Fruit fly (Drosophila melanogaster) whole organism, prepupa: Measurements from ENCODE around the gene Ldsdh1.

ENCODE experiments used
- CG10631 ChIP-seq: fragments of 200-800 bp; sonication (Bioruptor generic); optimal IDR thresholded peaks from 2 replicates; lab custom pipeline; 2016; ENCODE audit warnings: missing biosample characterization, missing genetic modification characterization
- CG10669 ChIP-seq: fragments of 200-800 bp; sonication (Bioruptor generic); optimal IDR thresholded peaks from 3 replicates; lab custom pipeline; 2018; ENCODE audit warnings: missing biosample characterization, mild to moderate bottlenecking, missing genetic modification characterization, moderate library complexity
- CG11294 ChIP-seq: fragments of 200-800 bp; sonication (Bioruptor generic); IDR thresholded peaks from 2 replicates; pipeline ENCODE4 v1.3.6; 2022; ENCODE audit warnings: missing biosample characterization, missing genetic modification characterization
- CG11762 ChIP-seq: fragments of 200-800 bp; sonication (Bioruptor generic); optimal IDR thresholded peaks from 3 replicates; lab custom pipeline; 2016; ENCODE audit warnings: missing biosample characterization, missing genetic modification characterization; ENCODE audit not compliant: insufficient read depth
- CG11902 ChIP-seq: fragments of 200-800 bp; sonication (Bioruptor generic); optimal IDR thresholded peaks from 3 replicates; lab custom pipeline; 2016; ENCODE audit warnings: missing biosample characterization, missing genetic modification characterization
- CG15336 ChIP-seq: fragments of 200-800 bp; sonication (Bioruptor generic); IDR thresholded peaks from 2 replicates; pipeline ENCODE4 v1.3.6; 2022; ENCODE audit warnings: missing biosample characterization, missing genetic modification characterization
- CG1621 ChIP-seq: fragments of 200-800 bp; sonication (Bioruptor generic); optimal IDR thresholded peaks from 3 replicates; lab custom pipeline; 2018; ENCODE audit warnings: missing biosample characterization, mild to moderate bottlenecking, missing genetic modification characterization
- CG16779 ChIP-seq: fragments of 200-800 bp; sonication (Bioruptor generic); optimal IDR thresholded peaks from 3 replicates; lab custom pipeline; 2017; ENCODE audit warnings: missing biosample characterization, mild to moderate bottlenecking, missing genetic modification characterization
- CG3032 ChIP-seq: fragments of 200-800 bp; optimal IDR thresholded peaks from 2 replicates; lab custom pipeline; 2019; ENCODE audit warnings: missing biosample characterization, mild to moderate bottlenecking, missing genetic modification characterization, moderate library complexity
- CG31627 ChIP-seq: fragments of 200-800 bp; sonication (Bioruptor generic); optimal IDR thresholded peaks from 3 replicates; lab custom pipeline; 2016; ENCODE audit warnings: missing biosample characterization, missing genetic modification characterization
- CG34406 ChIP-seq: fragments of 200-800 bp; sonication (Bioruptor generic); optimal IDR thresholded peaks from 3 replicates; lab custom pipeline; 2016; ENCODE audit warnings: missing biosample characterization, missing genetic modification characterization
- CG3919 ChIP-seq: fragments of 200-800 bp; sonication (Bioruptor generic); optimal IDR thresholded peaks from 3 replicates; lab custom pipeline; 2016; ENCODE audit warnings: missing biosample characterization, missing genetic modification characterization
- CG4318 ChIP-seq: fragments of 200-800 bp; sonication (Bioruptor generic); optimal IDR thresholded peaks from 3 replicates; lab custom pipeline; 2017; ENCODE audit warnings: missing biosample characterization, mild to moderate bottlenecking, missing genetic modification characterization
- CG6163 ChIP-seq: fragments of 200-800 bp; sonication (Bioruptor generic); IDR thresholded peaks from 3 replicates; pipeline ENCODE4 v1.3.6; 2022; ENCODE audit warnings: missing biosample characterization, missing genetic modification characterization
- CG6276 ChIP-seq: fragments of 200-800 bp; sonication (Bioruptor generic); optimal IDR thresholded peaks from 2 replicates; lab custom pipeline; 2017; ENCODE audit warnings: missing biosample characterization, mild to moderate bottlenecking, missing genetic modification characterization
- CG6792 ChIP-seq: fragments of 200-800 bp; sonication (Bioruptor generic); optimal IDR thresholded peaks from 3 replicates; lab custom pipeline; 2016; ENCODE audit warnings: missing biosample characterization, missing genetic modification characterization
- CG6808 ChIP-seq: fragments of 200-800 bp; sonication (Bioruptor generic); optimal IDR thresholded peaks from 3 replicates; lab custom pipeline; 2017; ENCODE audit warnings: missing biosample characterization, missing genetic modification characterization, mild to moderate bottlenecking, moderate library complexity, missing genetic modification reagents
- CG6854 ChIP-seq: fragments of 200-800 bp; sonication (Bioruptor generic); optimal IDR thresholded peaks from 2 replicates; lab custom pipeline; 2017; ENCODE audit warnings: missing biosample characterization, mild to moderate bottlenecking, missing genetic modification characterization
- CG8119 ChIP-seq: fragments of 200-800 bp; sonication (Bioruptor generic); IDR thresholded peaks from 3 replicates; pipeline ENCODE4 v1.3.6; 2022; ENCODE audit warnings: missing biosample characterization, missing genetic modification characterization
- CG8319 ChIP-seq: fragments of 200-800 bp; sonication (Bioruptor generic); optimal IDR thresholded peaks from 3 replicates; lab custom pipeline; 2016; ENCODE audit warnings: missing biosample characterization, missing genetic modification characterization
- CG8632 ChIP-seq: fragments of 200-800 bp; sonication (Bioruptor generic); optimal IDR thresholded peaks from 3 replicates; lab custom pipeline; 2016; ENCODE audit warnings: missing biosample characterization, missing genetic modification characterization
- CG9139 ChIP-seq: fragments of 200-800 bp; sonication (Bioruptor generic); optimal IDR thresholded peaks from 3 replicates; lab custom pipeline; 2017; ENCODE audit warnings: missing biosample characterization, mild to moderate bottlenecking, missing genetic modification characterization
- Eip75B ChIP-seq: fragments of 200-800 bp; sonication (Bioruptor generic); optimal IDR thresholded peaks from 3 replicates; lab custom pipeline; 2016; ENCODE audit warnings: missing biosample characterization, missing genetic modification characterization
- Eip78C ChIP-seq: fragments of 200-800 bp; sonication (Bioruptor generic); peaks from one replicate; lab custom pipeline; 2016; ENCODE audit warnings: missing biosample characterization, missing genetic modification characterization
- Eip93F ChIP-seq: fragments of 200-800 bp; sonication (Bioruptor generic); optimal IDR thresholded peaks from 2 replicates; lab custom pipeline; 2016; ENCODE audit warnings: missing biosample characterization, mild to moderate bottlenecking, missing genetic modification characterization
- Ets21C ChIP-seq: fragments of 200-800 bp; sonication (Bioruptor generic); optimal IDR thresholded peaks from 3 replicates; lab custom pipeline; 2016; ENCODE audit warnings: missing biosample characterization, missing genetic modification characterization
- Ets96B ChIP-seq: fragments of 200-800 bp; optimal IDR thresholded peaks from 2 replicates; lab custom pipeline; 2019; ENCODE audit warnings: missing biosample characterization, mild to moderate bottlenecking, missing genetic modification characterization, moderate library complexity
- Hr38 ChIP-seq: sonication (Bioruptor generic); optimal IDR thresholded peaks from 2 replicates; lab custom pipeline; 2016; ENCODE audit warnings: missing biosample characterization, missing genetic modification characterization
- Hr39 ChIP-seq: fragments of 200-800 bp; sonication (Bioruptor generic); optimal IDR thresholded peaks from 2 replicates; lab custom pipeline; 2016; ENCODE audit warnings: missing biosample characterization, missing genetic modification characterization
- Hr4 ChIP-seq: fragments of 200-800 bp; sonication (Bioruptor generic); optimal IDR thresholded peaks from 3 replicates; lab custom pipeline; 2016; ENCODE audit warnings: missing biosample characterization, missing genetic modification characterization
- Lpt ChIP-seq: fragments of 200-800 bp; sonication (Bioruptor generic); optimal IDR thresholded peaks from 3 replicates; lab custom pipeline; 2016; ENCODE audit warnings: missing biosample characterization, missing genetic modification characterization
- OdsH ChIP-seq: fragments of 200-800 bp; sonication (Bioruptor generic); optimal IDR thresholded peaks from 3 replicates; lab custom pipeline; 2016; ENCODE audit warnings: missing biosample characterization, missing genetic modification characterization
- Smox ChIP-seq: fragments of 200-800 bp; sonication (Bioruptor generic); optimal IDR thresholded peaks from 3 replicates; lab custom pipeline; 2016; ENCODE audit warnings: missing biosample characterization, missing genetic modification characterization
- Sox102F ChIP-seq: fragments of 200-800 bp; sonication (Bioruptor generic); optimal IDR thresholded peaks from 2 replicates; lab custom pipeline; 2016; ENCODE audit warnings: missing biosample characterization, mild to moderate bottlenecking, missing genetic modification characterization
- Sox14 ChIP-seq: fragments of 200-800 bp; sonication (Bioruptor generic); optimal IDR thresholded peaks from 3 replicates; lab custom pipeline; 2016; ENCODE audit warnings: missing biosample characterization, missing genetic modification characterization
- Sox15 ChIP-seq: fragments of 200-800 bp; sonication (Bioruptor generic); optimal IDR thresholded peaks from 3 replicates; lab custom pipeline; 2016; ENCODE audit warnings: missing biosample characterization, missing genetic modification characterization
- acj6 ChIP-seq: fragments of 200-800 bp; sonication (Bioruptor generic); optimal IDR thresholded peaks from 3 replicates; lab custom pipeline; 2016; ENCODE audit warnings: missing biosample characterization, missing genetic modification characterization
- cyc ChIP-seq: fragments of 200-800 bp; sonication (Bioruptor generic); optimal IDR thresholded peaks from 3 replicates; lab custom pipeline; 2016; ENCODE audit warnings: missing biosample characterization, missing genetic modification characterization
- dac ChIP-seq: fragments of 200-800 bp; sonication (Bioruptor generic); optimal IDR thresholded peaks from 2 replicates; lab custom pipeline; 2017; ENCODE audit warnings: missing biosample characterization, mild to moderate bottlenecking, missing genetic modification characterization
- eg ChIP-seq: fragments of 200-800 bp; sonication (Bioruptor generic); IDR thresholded peaks from 3 replicates; pipeline ENCODE4 v1.3.6; 2022; ENCODE audit warnings: missing biosample characterization, missing genetic modification characterization
- esn ChIP-seq: fragments of 200-800 bp; sonication (Bioruptor generic); optimal IDR thresholded peaks from 2 replicates; lab custom pipeline; 2016; ENCODE audit warnings: missing biosample characterization, mild to moderate bottlenecking, missing genetic modification characterization, moderate library complexity
- fd59A ChIP-seq: fragments of 200-800 bp; sonication (Bioruptor generic); optimal IDR thresholded peaks from 2 replicates; lab custom pipeline; 2017; ENCODE audit warnings: missing biosample characterization, mild to moderate bottlenecking, missing genetic modification characterization, missing genetic modification reagents
- fd85E ChIP-seq: fragments of 200-800 bp; sonication (Bioruptor generic); optimal IDR thresholded peaks from 3 replicates; lab custom pipeline; 2016; ENCODE audit warnings: missing biosample characterization, missing genetic modification characterization
- lz ChIP-seq: fragments of 200-800 bp; sonication (Bioruptor generic); optimal IDR thresholded peaks from 3 replicates; lab custom pipeline; 2016; ENCODE audit warnings: missing biosample characterization, missing genetic modification characterization
- net ChIP-seq: fragments of 200-800 bp; sonication (Bioruptor generic); optimal IDR thresholded peaks from 3 replicates; lab custom pipeline; 2016; ENCODE audit warnings: missing biosample characterization, missing genetic modification characterization
- salr ChIP-seq, 2 experiments: fragments of 200-800 bp; sonication (Bioruptor generic); optimal IDR thresholded peaks; 3 replicates each; lab custom pipeline; 2016 to 2018; ENCODE audit warnings: missing biosample characterization in 2 of 2, missing genetic modification characterization in 2 of 2, mild to moderate bottlenecking in 1 of 2
- spab ChIP-seq: fragments of 200-800 bp; sonication (Bioruptor generic); optimal IDR thresholded peaks from 2 replicates; lab custom pipeline; 2017; ENCODE audit warnings: missing biosample characterization, mild to moderate bottlenecking, missing genetic modification characterization, missing genetic modification reagents
- ss ChIP-seq, 2 experiments: fragments of 200-800 bp; sonication (Bioruptor generic); optimal IDR thresholded peaks; 2 replicates in 1 of 2; 3 replicates in 1 of 2; lab custom pipeline; 2017 to 2018; ENCODE audit warnings: mild to moderate bottlenecking in 2 of 2, missing biosample characterization in 2 of 2, missing genetic modification characterization in 2 of 2, moderate library complexity in 1 of 2
- svp ChIP-seq: fragments of 200-800 bp; sonication (Bioruptor generic); peaks from one replicate; lab custom pipeline; 2016; ENCODE audit warnings: missing biosample characterization, missing genetic modification characterization
- topi ChIP-seq: fragments of 200-800 bp; sonication (Bioruptor generic); optimal IDR thresholded peaks from 3 replicates; lab custom pipeline; 2016; ENCODE audit warnings: missing biosample characterization, missing genetic modification characterization
- vri ChIP-seq: fragments of 200-800 bp; sonication (Bioruptor generic); optimal IDR thresholded peaks from 3 replicates; lab custom pipeline; 2016; ENCODE audit warnings: missing biosample characterization, mild to moderate bottlenecking, missing genetic modification characterization

Ldsdh1 gene

dm6 chrX:8100026-8100825, 18.8 kb upstream of the Ldsdh1 start:
- TF ChIP-seq Ets96B (peak; percentile 81), Sox15 (GFP tag; lab: Kevin White, UChicago) (peak; percentile 48), CG3919 (peak; percentile 83), CG10631 (GFP tag; lab: Kevin White, UChicago) (peak; percentile 85), cyc (peak; percentile 75), CG31627 (GFP tag; lab: Kevin White, UChicago) (peak; percentile 63), CG34406 (GFP tag; lab: Kevin White, UChicago) (peak; percentile 77), CG16779 (tag; lab: Kevin White, UChicago) (peak; percentile 60), svp (GFP tag; lab: Kevin White, UChicago) (peak; percentile 88), Sox14 (GFP tag; lab: Kevin White, UChicago) (peak; percentile 73), CG9139 (GFP tag; lab: Kevin White, UChicago) (peak; percentile 64), fd85E (GFP tag; lab: Kevin White, UChicago) (peak; percentile 2), CG1621 (peak; percentile 70), net (GFP tag; lab: Kevin White, UChicago) (peak; percentile 79), Hr38 (no peak), lz (GFP tag; lab: Kevin White, UChicago) (peak; percentile 73), salr (GFP tag; optimal IDR thresholded peaks at IDR 0.05; lab: Kevin White, UChicago) (peak; percentile 52 to 76), CG8119 (peak; percentile 90), esn (GFP tag; lab: Kevin White, UChicago) (peak; percentile 83), Hr39 (GFP tag; lab: Kevin White, UChicago) (peak; percentile 60), OdsH (GFP tag; lab: Kevin White, UChicago) (peak; percentile 77), CG10669 (GFP tag; lab: Kevin White, UChicago) (peak; percentile 71), Smox (GFP tag; lab: Kevin White, UChicago) (peak; percentile 91), CG8632 (peak; percentile 71), Ets21C (peak; percentile 29), CG11294 (GFP tag; lab: Robert Waterston, UW) (peak; percentile 78), ss (GFP tag; optimal IDR thresholded peaks at IDR 0.05; lab: Kevin White, UChicago) (peak; percentile 66 to 76), Lpt (peak; percentile 66), vri (GFP tag; lab: Kevin White, UChicago) (peak; percentile 61), topi (GFP tag; lab: Kevin White, UChicago) (peak; percentile 73), fd59A (GFP tag; lab: Kevin White, UChicago) (peak; percentile 56), Eip78C (peak; percentile 93), CG6276 (GFP tag; lab: Kevin White, UChicago) (peak; percentile 78), CG11762 (GFP tag; lab: Kevin White, UChicago) (peak; percentile 69), CG15336 (peak; percentile 93), CG6792 (GFP tag; lab: Kevin White, UChicago) (peak; percentile 77), Hr4 (GFP tag; lab: Kevin White, UChicago) (peak; percentile 79), CG11902 (GFP tag; lab: Kevin White, UChicago) (peak; percentile 13), acj6 (GFP tag; lab: Kevin White, UChicago) (peak; percentile 80), spab (GFP tag; lab: Kevin White, UChicago) (peak; percentile 68), CG6854 (GFP tag; lab: Kevin White, UChicago) (peak; percentile 45), eg (GFP tag; lab: Robert Waterston, UW) (peak; percentile 89), Eip93F (peak; percentile 41), Eip75B (GFP tag; lab: Kevin White, UChicago) (peak; percentile 76), CG6808 (GFP tag; lab: Kevin White, UChicago) (peak; percentile 60), Sox102F (GFP tag; lab: Kevin White, UChicago) (peak; percentile 72), CG4318 (GFP tag; lab: Kevin White, UChicago) (peak; percentile 69), CG8319 (GFP tag; lab: Kevin White, UChicago) (peak; percentile 20), CG6163 (peak; percentile 90), dac (peak; percentile 60), CG3032 (tag; lab: Kevin White, UChicago) (peak; percentile 81)
